Worm (Caenorhabditis elegans) whole organism, late embryonic: ENCODE measurements around the gene pges-2.

Source experiments
- elt-4 ChIP-seq: sonication (generic microtip); optimal IDR thresholded peaks from 2 replicates; lab custom pipeline; 2016; ENCODE audit warnings: missing genetic modification characterization, missing compliant biosample characterization
- gmeb-2 ChIP-seq: sonication (generic microtip); optimal IDR thresholded peaks from 2 replicates; lab custom pipeline; 2016; ENCODE audit warnings: missing genetic modification characterization, inconsistent platforms, missing compliant biosample characterization
- hlh-13 ChIP-seq: fragments of 200-800 bp; sonication (Bioruptor generic); optimal IDR thresholded peaks from 2 replicates; lab custom pipeline; 2018; ENCODE audit warnings: mild to moderate bottlenecking, missing genetic modification characterization, missing compliant biosample characterization
- pha-4 ChIP-seq: fragments of 150-350 bp; optimal IDR thresholded peaks from 2 replicates; lab custom pipeline; 2018; ENCODE audit warnings: missing biosample characterization, missing genetic modification reagents, missing genetic modification characterization
- unc-3 ChIP-seq, 2 experiments: fragments of 200-800 bp in 1 of 2; sonication (Bioruptor generic) in 1 of 2; sonication (generic microtip) in 1 of 2; conservative IDR thresholded peaks in 1 of 2; optimal IDR thresholded peaks in 1 of 2; 2 replicates each; pipeline versions ENCODE4 v1.3.6 to Lab custom; 2016 to 2022; ENCODE audit warnings: missing compliant biosample characterization in 2 of 2, missing genetic modification characterization in 2 of 2, missing genetic modification reagents in 1 of 2
- zip-5 ChIP-seq: sonication (generic microtip); optimal IDR thresholded peaks from 2 replicates; lab custom pipeline; 2016; ENCODE audit warnings: missing genetic modification characterization, missing compliant biosample characterization

DNA sequence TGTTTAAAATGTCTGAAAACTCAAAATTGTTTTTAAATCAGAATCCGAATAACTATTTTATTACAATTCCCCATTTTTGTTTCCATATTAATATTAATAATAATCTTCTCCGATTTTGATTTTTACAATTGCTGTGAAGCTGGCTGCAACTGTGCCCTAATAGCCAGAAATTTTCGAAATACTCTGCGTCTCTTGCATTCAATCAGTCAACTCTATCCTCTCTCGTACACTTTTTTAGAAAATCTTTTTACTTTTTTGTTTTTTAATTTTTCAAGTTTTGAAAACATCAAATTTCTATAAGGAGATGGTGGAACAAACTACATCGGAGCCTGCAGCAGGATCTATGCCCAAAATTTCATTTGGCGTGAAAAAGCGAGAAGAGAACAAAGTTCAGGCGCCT, 9.7 kb downstream of the pges-2 start, which contains the start of gene gkow-1:
- no peak for TF ChIP-seq elt-4
- TF ChIP-seq zip-5 (tag; lab: Kevin White, UChicago) = no peak
- TF ChIP-seq hlh-13 (GFP tag; lab: Kevin White, UChicago) = no peak
- TF ChIP-seq pha-4 (tag; lab: Kevin White, UChicago) = no peak
- TF ChIP-seq unc-3 (GFP tag; conservative IDR thresholded peaks at IDR 0.05; lab: Robert Waterston, UW) = no peak
- no peak for TF ChIP-seq unc-3 (tag; optimal IDR thresholded peaks at IDR 0.05; lab: Kevin White, UChicago)
- TF ChIP-seq gmeb-2 = no peak
